Worm (Caenorhabditis elegans) whole organism, young adult: ENCODE results near the gene C15B12.9.

Experiments used
- F23B12.7 ChIP-seq: sonication (generic microtip); optimal IDR thresholded peaks from 2 replicates; lab custom pipeline; 2017; ENCODE audit warnings: missing genetic modification characterization, mild to moderate bottlenecking, missing compliant biosample characterization, antibody characterized with exemption, moderate library complexity; ENCODE audit not compliant: insufficient read depth
- ceh-79 ChIP-seq: sonication (generic microtip); optimal IDR thresholded peaks from 2 replicates; lab custom pipeline; 2017; ENCODE audit warnings: mild to moderate bottlenecking, missing genetic modification characterization, missing compliant biosample characterization
- dpl-1 ChIP-seq: fragments of 150-350 bp; optimal IDR thresholded peaks from 2 replicates; lab custom pipeline; 2014; ENCODE audit warnings: missing biosample characterization, missing genetic modification reagents, missing genetic modification characterization
- hlh-26 ChIP-seq: fragments of 200-800 bp; sonication (Bioruptor generic); conservative IDR thresholded peaks from 2 replicates; pipeline ENCODE4 v1.3.6; 2022; ENCODE audit warnings: missing genetic modification reagents, missing genetic modification characterization, missing compliant biosample characterization
- nhr-27 ChIP-seq: fragments of 200-800 bp; sonication (Bioruptor generic); optimal IDR thresholded peaks from 2 replicates; lab custom pipeline; 2018; ENCODE audit warnings: mild to moderate bottlenecking, missing genetic modification characterization, moderate library complexity, missing compliant biosample characterization
- snpc-1.3 ChIP-seq: sonication (generic microtip); optimal IDR thresholded peaks from 2 replicates; lab custom pipeline; 2017; ENCODE audit warnings: missing genetic modification characterization, mild to moderate bottlenecking, missing compliant biosample characterization, antibody characterized with exemption, moderate library complexity, missing genotype, missing genetic modification reagents; ENCODE audit not compliant: insufficient read depth
- unc-130 ChIP-seq: sonication (generic microtip); optimal IDR thresholded peaks from 2 replicates; lab custom pipeline; 2016; ENCODE audit warnings: missing genetic modification reagents, missing genetic modification characterization, missing compliant biosample characterization
- ztf-28 ChIP-seq: fragments of 200-800 bp; sonication (Bioruptor generic); IDR thresholded peaks from 2 replicates; pipeline ENCODE4 v1.3.6; 2022; ENCODE audit warnings: missing genetic modification reagents, missing genetic modification characterization, missing compliant biosample characterization

- TF ChIP-seq hlh-26 (GFP tag; lab: Robert Waterston, UW) (no peak), dpl-1 (GFP tag; lab: Kevin White, UChicago) (no peak), snpc-1.3 (tag; lab: Kevin White, UChicago) (no peak), ceh-79 (no peak), unc-130 (GFP tag; lab: Kevin White, UChicago) (no peak), nhr-27 (tag; lab: Kevin White, UChicago) (no peak), ztf-28 (GFP tag; lab: Robert Waterston, UW) (no peak), F23B12.7 (tag; lab: Kevin White, UChicago) (no peak)
Observed at ce11 chrX:6458467-6458866, 10.1 kb upstream of the C15B12.9 start.
